Fruit fly (Drosophila melanogaster): ENCODE measurements around the gene Snx27.

- TF ChIP-seq Sp1 (GFP tag; optimal IDR thresholded peaks at IDR 0.05) (peak; percentile 71), h (GFP tag; optimal IDR thresholded peaks at IDR 0.05) (peak; percentile 83), Jra (GFP tag; optimal IDR thresholded peaks at IDR 0.05) (peak; percentile 88), Hr83 (GFP tag; optimal IDR thresholded peaks at IDR 0.05; ENCODE audit: poor library complexity, severe bottlenecking) (peak; percentile 96)
These were observed 26.4 kb upstream of the Snx27 start, which contains the start of the genes MAPk-Ak2 and CG42699 for dm6 chrX:5764001-5764892.
